Fruit fly (Drosophila melanogaster) whole organism, embryonic: ENCODE results near the gene PhKgamma.

Source experiments
- Aef1 ChIP-seq: fragments of 200-800 bp; sonication (Bioruptor generic); IDR thresholded peaks from 3 replicates; pipeline ENCODE4 v1.3.6; 2022; ENCODE audit warnings: missing biosample characterization, missing genetic modification characterization
- Bdp1 ChIP-seq: fragments of 200-800 bp; sonication (Bioruptor generic); optimal IDR thresholded peaks from 3 replicates; lab custom pipeline; 2016; ENCODE audit warnings: missing biosample characterization, missing genetic modification characterization
- CG10147 ChIP-seq: fragments of 200-800 bp; sonication (Bioruptor generic); optimal IDR thresholded peaks from 2 replicates; lab custom pipeline; 2019; ENCODE audit warnings: missing biosample characterization, mild to moderate bottlenecking, missing genetic modification characterization, moderate library complexity
- CG10321 ChIP-seq: fragments of 200-800 bp; sonication (Bioruptor generic); IDR thresholded peaks from 2 replicates; pipeline ENCODE4 v1.3.6; 2022; ENCODE audit warnings: missing biosample characterization, missing genetic modification characterization
- CG10462 ChIP-seq: fragments of 200-800 bp; sonication (Bioruptor generic); optimal IDR thresholded peaks from 2 replicates; lab custom pipeline; 2016; ENCODE audit warnings: missing biosample characterization, missing genetic modification characterization
- CG12659 ChIP-seq: fragments of 200-800 bp; sonication (Bioruptor generic); optimal IDR thresholded peaks from 3 replicates; lab custom pipeline; 2017; ENCODE audit warnings: mild to moderate bottlenecking, missing biosample characterization, missing genetic modification reagents, missing genetic modification characterization
- CG14965 ChIP-seq: fragments of 200-800 bp; sonication (Bioruptor generic); optimal IDR thresholded peaks from 2 replicates; lab custom pipeline; 2016; ENCODE audit warnings: missing biosample characterization, missing genetic modification characterization, borderline replicate concordance
- CG15269 ChIP-seq: fragments of 200-800 bp; sonication (Bioruptor generic); optimal IDR thresholded peaks from 2 replicates; lab custom pipeline; 2018; ENCODE audit warnings: missing biosample characterization, mild to moderate bottlenecking, missing genetic modification characterization, moderate library complexity
- CG17359 ChIP-seq: fragments of 200-800 bp; sonication (Bioruptor generic); optimal IDR thresholded peaks from 3 replicates; lab custom pipeline; 2018; ENCODE audit warnings: missing biosample characterization, mild to moderate bottlenecking, missing genetic modification characterization, moderate library complexity
- CG30403 ChIP-seq: fragments of 200-800 bp; sonication (Bioruptor generic); optimal IDR thresholded peaks from 3 replicates; lab custom pipeline; 2016; ENCODE audit warnings: missing biosample characterization, missing genetic modification characterization
- CG32532 ChIP-seq: fragments of 200-800 bp; sonication (Bioruptor generic); IDR thresholded peaks from 2 replicates; pipeline ENCODE4 v1.3.6; 2022; ENCODE audit warnings: missing biosample characterization, missing genetic modification characterization
- CG3995 ChIP-seq: fragments of 200-800 bp; sonication (Bioruptor generic); optimal IDR thresholded peaks from 3 replicates; lab custom pipeline; 2016; ENCODE audit warnings: missing biosample characterization, missing genetic modification characterization
- CG4360 ChIP-seq: fragments of 200-800 bp; sonication (Bioruptor generic); IDR thresholded peaks from 2 replicates; pipeline ENCODE4 v1.3.6; 2022; ENCODE audit warnings: missing biosample characterization, missing genetic modification characterization
- CG4404 ChIP-seq: fragments of 200-800 bp; sonication (Bioruptor generic); IDR thresholded peaks from 2 replicates; pipeline ENCODE4 v1.3.6; 2022; ENCODE audit warnings: missing biosample characterization, missing genetic modification characterization
- CG5180 ChIP-seq: fragments of 200-800 bp; sonication (Bioruptor generic); optimal IDR thresholded peaks from 3 replicates; lab custom pipeline; 2017; ENCODE audit warnings: missing biosample characterization, missing genetic modification characterization, mild to moderate bottlenecking, moderate library complexity, missing genetic modification reagents
- CG6689 ChIP-seq: fragments of 200-800 bp; sonication (Bioruptor generic); IDR thresholded peaks from 2 replicates; pipeline ENCODE4 v1.3.6; 2022; ENCODE audit warnings: missing biosample characterization, missing genetic modification characterization
- CG7745 ChIP-seq: fragments of 200-800 bp; sonication (Bioruptor generic); optimal IDR thresholded peaks from 2 replicates; lab custom pipeline; 2018; ENCODE audit warnings: missing biosample characterization, mild to moderate bottlenecking, missing genetic modification characterization, moderate library complexity
- CoRest ChIP-seq: fragments of 200-800 bp; sonication (Bioruptor generic); optimal IDR thresholded peaks from 3 replicates; lab custom pipeline; 2018; ENCODE audit warnings: missing biosample characterization, mild to moderate bottlenecking, missing genetic modification characterization, moderate library complexity
- D19B ChIP-seq: fragments of 200-800 bp; sonication (Bioruptor generic); optimal IDR thresholded peaks from 2 replicates; lab custom pipeline; 2017; ENCODE audit warnings: missing biosample characterization, mild to moderate bottlenecking, missing genetic modification characterization
- Dad ChIP-seq: fragments of 200-800 bp; sonication (Bioruptor generic); optimal IDR thresholded peaks from 3 replicates; lab custom pipeline; 2016; ENCODE audit warnings: missing biosample characterization, missing genetic modification characterization
- Dip3 ChIP-seq: fragments of 200-800 bp; sonication (Bioruptor generic); optimal IDR thresholded peaks from 3 replicates; lab custom pipeline; 2016; ENCODE audit warnings: missing biosample characterization, missing genetic modification characterization
- E2f2 ChIP-seq: fragments of 200-800 bp; sonication (Bioruptor generic); IDR thresholded peaks from 2 replicates; pipeline ENCODE4 v1.3.6; 2022; ENCODE audit warnings: missing biosample characterization, missing genetic modification characterization
- Gug ChIP-seq: fragments of 200-800 bp; sonication (Bioruptor generic); IDR thresholded peaks from 4 replicates; pipeline ENCODE4 v1.3.6; 2022; ENCODE audit warnings: missing biosample characterization, missing genetic modification characterization
- H2.0 ChIP-seq: fragments of 200-800 bp; sonication (Bioruptor generic); IDR thresholded peaks from 2 replicates; pipeline ENCODE4 v1.3.6; 2022; ENCODE audit warnings: missing biosample characterization, missing genetic modification characterization
- HHEX ChIP-seq: fragments of 200-800 bp; sonication (Bioruptor generic); optimal IDR thresholded peaks from 3 replicates; lab custom pipeline; 2017; ENCODE audit warnings: missing biosample characterization, mild to moderate bottlenecking, missing genetic modification characterization, missing genetic modification reagents
- Hey ChIP-seq: fragments of 200-800 bp; sonication (Bioruptor generic); optimal IDR thresholded peaks from 3 replicates; lab custom pipeline; 2018; ENCODE audit warnings: missing biosample characterization, mild to moderate bottlenecking, missing genetic modification characterization
- Hr78 ChIP-seq, 2 experiments: fragments of 200-800 bp in 1 of 2; fragments of >200 bp in 1 of 2; sonication (Bioruptor generic) in 1 of 2; optimal IDR thresholded peaks; 2 replicates each; lab custom pipeline; 2017 to 2019; ENCODE audit warnings: missing biosample characterization in 2 of 2, missing genetic modification characterization in 2 of 2, mild to moderate bottlenecking in 1 of 2, moderate library complexity in 1 of 2
- MESR4 ChIP-seq: fragments of 200-800 bp; sonication (Bioruptor generic); optimal IDR thresholded peaks from 2 replicates; lab custom pipeline; 2018; ENCODE audit warnings: missing biosample characterization, mild to moderate bottlenecking, missing genetic modification characterization, moderate library complexity
- MTF-1 ChIP-seq: fragments of 200-800 bp; sonication (Bioruptor generic); optimal IDR thresholded peaks from 2 replicates; lab custom pipeline; 2018; ENCODE audit warnings: missing biosample characterization, mild to moderate bottlenecking, missing genetic modification characterization, borderline replicate concordance
- Meics ChIP-seq: fragments of 200-800 bp; sonication (Bioruptor generic); optimal IDR thresholded peaks from 2 replicates; lab custom pipeline; 2017; ENCODE audit warnings: missing biosample characterization, mild to moderate bottlenecking, missing genetic modification characterization
- NC2α ChIP-seq: fragments of 200-800 bp; sonication (Bioruptor generic); optimal IDR thresholded peaks from 2 replicates; lab custom pipeline; 2016; ENCODE audit warnings: missing biosample characterization, missing genetic modification characterization
- NFAT ChIP-seq: fragments of 200-800 bp; sonication (Bioruptor generic); IDR thresholded peaks from 2 replicates; pipeline ENCODE4 v1.3.6; 2022; ENCODE audit warnings: missing biosample characterization, missing genetic modification characterization
- Nf-YA ChIP-seq: fragments of 200-800 bp; sonication (Bioruptor generic); IDR thresholded peaks from 2 replicates; pipeline ENCODE4 v1.3.6; 2022; ENCODE audit warnings: missing biosample characterization, missing genetic modification characterization
- Ravus ChIP-seq: fragments of 200-800 bp; sonication (Bioruptor generic); IDR thresholded peaks from 2 replicates; pipeline ENCODE4 v1.3.6; 2022; ENCODE audit warnings: missing biosample characterization, missing genetic modification characterization
- Trl ChIP-seq, 3 experiments: fragments of >200 bp in 2 of 3; fragments of 200-800 bp in 1 of 3; sonication (Bioruptor generic) in 1 of 3; optimal IDR thresholded peaks; 2 replicates in 1 of 3; 3 replicates in 2 of 3; lab custom pipeline; 2016 to 2017; ENCODE audit warnings: missing biosample characterization in 1 of 3, missing genetic modification characterization in 1 of 3
- aop ChIP-seq: fragments of 200-800 bp; sonication (Bioruptor generic); IDR thresholded peaks from 2 replicates; pipeline ENCODE4 v1.3.6; 2022; ENCODE audit warnings: missing biosample characterization, missing genetic modification characterization
- bigmax ChIP-seq: fragments of 200-800 bp; sonication (Bioruptor generic); optimal IDR thresholded peaks from 2 replicates; lab custom pipeline; 2018; ENCODE audit warnings: missing biosample characterization, mild to moderate bottlenecking, missing genetic modification characterization
- ci ChIP-seq: fragments of 200-800 bp; sonication (Bioruptor generic); IDR thresholded peaks from 3 replicates; pipeline ENCODE4 v1.3.6; 2022; ENCODE audit warnings: missing biosample characterization, missing genetic modification characterization
- emc ChIP-seq: fragments of 200-800 bp; sonication (Bioruptor generic); optimal IDR thresholded peaks from 2 replicates; lab custom pipeline; 2016; ENCODE audit warnings: missing biosample characterization, missing genetic modification characterization
- ems ChIP-seq: fragments of 200-800 bp; sonication (Bioruptor generic); optimal IDR thresholded peaks from 3 replicates; lab custom pipeline; 2016; ENCODE audit warnings: missing biosample characterization, missing genetic modification characterization
- fd3F ChIP-seq: fragments of 200-800 bp; sonication (Bioruptor generic); optimal IDR thresholded peaks from 2 replicates; lab custom pipeline; 2018; ENCODE audit warnings: missing biosample characterization, mild to moderate bottlenecking, missing genetic modification characterization, moderate library complexity
- ftz-f1 ChIP-seq: fragments of 200-800 bp; sonication (Bioruptor generic); optimal IDR thresholded peaks from 2 replicates; lab custom pipeline; 2016; ENCODE audit warnings: missing biosample characterization, missing genetic modification characterization
- jing ChIP-seq: fragments of 200-800 bp; sonication (Bioruptor generic); optimal IDR thresholded peaks from 2 replicates; lab custom pipeline; 2018; ENCODE audit warnings: missing biosample characterization, mild to moderate bottlenecking, missing genetic modification characterization
- mam ChIP-seq: fragments of 200-800 bp; sonication (Bioruptor generic); optimal IDR thresholded peaks from 3 replicates; lab custom pipeline; 2016; ENCODE audit warnings: missing biosample characterization, missing genetic modification characterization
- oc ChIP-seq: fragments of 200-800 bp; sonication (Bioruptor generic); optimal IDR thresholded peaks from 2 replicates; lab custom pipeline; 2018; ENCODE audit warnings: missing biosample characterization, mild to moderate bottlenecking, missing genetic modification characterization, moderate library complexity
- p53 ChIP-seq: fragments of 200-800 bp; sonication (Bioruptor generic); optimal IDR thresholded peaks from 2 replicates; lab custom pipeline; 2016; ENCODE audit warnings: missing biosample characterization, missing genetic modification characterization
- prd ChIP-seq, 3 experiments: fragments of >200 bp in 2 of 3; fragments of 200-800 bp in 1 of 3; sonication (Bioruptor generic) in 1 of 3; optimal IDR thresholded peaks in 2 of 3; IDR thresholded peaks in 1 of 3; 2 replicates in 2 of 3; 3 replicates in 1 of 3; pipeline versions ENCODE4 v1.3.6 to Lab custom; 2017 to 2022; ENCODE audit warnings: missing biosample characterization in 1 of 3, missing genetic modification characterization in 1 of 3
- seq ChIP-seq: fragments of 200-800 bp; sonication (Bioruptor generic); IDR thresholded peaks from 2 replicates; pipeline ENCODE4 v1.3.6; 2022; ENCODE audit warnings: missing biosample characterization, missing genetic modification characterization
- stwl ChIP-seq: fragments of 200-800 bp; sonication (Bioruptor generic); optimal IDR thresholded peaks from 3 replicates; lab custom pipeline; 2018; ENCODE audit warnings: missing biosample characterization, mild to moderate bottlenecking, missing genetic modification characterization, moderate library complexity
- unc-4 ChIP-seq: fragments of 200-800 bp; sonication (Bioruptor generic); IDR thresholded peaks from 2 replicates; pipeline ENCODE4 v1.3.6; 2022; ENCODE audit warnings: missing biosample characterization, missing genetic modification characterization; ENCODE audit not compliant: partially characterized antibody

PhKgamma gene

dm6 chrX:11657140-11657539, 37.8 kb upstream of the PhKgamma start (continued):
- TF ChIP-seq CG15269 (tag; lab: Kevin White, UChicago) = peak; percentile 68
- peak; percentile 65 for TF ChIP-seq Meics
- peak; percentile 67 for TF ChIP-seq CoRest (tag; lab: Kevin White, UChicago)
- TF ChIP-seq Bdp1 (GFP tag; lab: Kevin White, UChicago) = no peak
- TF ChIP-seq CG32532 (GFP tag; lab: Robert Waterston, UW) = peak; percentile 67
- TF ChIP-seq MTF-1 (GFP tag; lab: Kevin White, UChicago) = no peak
- peak; percentile 38; the same call in 1 of the 2 replicates for TF ChIP-seq H2.0 (GFP tag; lab: Robert Waterston, UW)
- no peak for TF ChIP-seq MESR4 (GFP tag; lab: Kevin White, UChicago)
- TF ChIP-seq CG10147 = peak; percentile 63
- TF ChIP-seq Trl (optimal IDR thresholded peaks at IDR 0.05; lab: Kevin White, UChicago) = no peak
- TF ChIP-seq Trl (GFP tag; optimal IDR thresholded peaks at IDR 0.05; lab: Kevin White, UChicago) = peak; percentile 21
- no peak for TF ChIP-seq D19B (GFP tag; lab: Kevin White, UChicago)
- no peak for TF ChIP-seq CG5180 (GFP tag; lab: Kevin White, UChicago)
- no peak for TF ChIP-seq Gug (GFP tag; lab: Robert Waterston, UW)
- TF ChIP-seq CG6689 (GFP tag; lab: Robert Waterston, UW) = peak; percentile 42
- TF ChIP-seq seq (GFP tag; lab: Robert Waterston, UW) = 0 out of 2 replicates have a peak, but pooled peaks have one; percentile 26
- peak; percentile 22 for TF ChIP-seq mam (GFP tag; lab: Kevin White, UChicago)
- no peak for TF ChIP-seq bigmax (GFP tag; lab: Kevin White, UChicago)
- peak; percentile 40 for TF ChIP-seq CG12659 (GFP tag; lab: Kevin White, UChicago)
- peak; percentile 46 for TF ChIP-seq HHEX (GFP tag; lab: Kevin White, UChicago)
- 0 out of 2 replicates have a peak, but pooled peaks have one; percentile 9 for TF ChIP-seq CG4404 (GFP tag; lab: Robert Waterston, UW)
- TF ChIP-seq Hr78 (GFP tag; optimal IDR thresholded peaks at IDR 0.05; lab: Kevin White, UChicago) = no peak
- TF ChIP-seq emc (GFP tag; lab: Kevin White, UChicago) = no peak
- peak; percentile 46 for TF ChIP-seq fd3F (GFP tag; lab: Kevin White, UChicago)
- TF ChIP-seq prd (optimal IDR thresholded peaks at IDR 0.05; lab: Kevin White, UChicago) = no peak
- TF ChIP-seq prd (GFP tag; IDR thresholded peaks at IDR 0.05; lab: Robert Waterston, UW) = peak; percentile 60; the same call in 2 of the 3 replicates
- TF ChIP-seq Hey (tag; lab: Kevin White, UChicago) = no peak
- TF ChIP-seq Aef1 (GFP tag; lab: Robert Waterston, UW) = peak; percentile 46
- no peak for TF ChIP-seq aop (GFP tag; lab: Robert Waterston, UW)
- TF ChIP-seq unc-4 = no peak
- no peak for TF ChIP-seq Dip3 (GFP tag; lab: Kevin White, UChicago)
- TF ChIP-seq jing (GFP tag; lab: Kevin White, UChicago) = no peak
- TF ChIP-seq ftz-f1 (GFP tag; lab: Kevin White, UChicago) = no peak
- no peak for TF ChIP-seq stwl (tag; lab: Kevin White, UChicago)
- no peak for TF ChIP-seq p53
- TF ChIP-seq NC2α (GFP tag; lab: Kevin White, UChicago) = no peak
- no peak for TF ChIP-seq CG4360 (GFP tag; lab: Robert Waterston, UW)
- TF ChIP-seq Dad = no peak
- TF ChIP-seq CG10462 (GFP tag; lab: Kevin White, UChicago) = no peak
- TF ChIP-seq ci = peak; percentile 52; the same call in 1 of the 3 replicates
- no peak for TF ChIP-seq Nf-YA
- TF ChIP-seq ems = peak; percentile 6
- TF ChIP-seq CG3995 (GFP tag; lab: Kevin White, UChicago) = no peak
- TF ChIP-seq CG7745 (tag; lab: Kevin White, UChicago) = no peak
- no peak for TF ChIP-seq CG10321
- TF ChIP-seq E2f2 = peak; percentile 26; the same call in 1 of the 2 replicates
- TF ChIP-seq CG14965 (GFP tag; lab: Kevin White, UChicago) = no peak
- peak; percentile 36 for TF ChIP-seq oc
- TF ChIP-seq Ravus = no peak
- no peak for TF ChIP-seq NFAT
- TF ChIP-seq CG30403 (GFP tag; lab: Kevin White, UChicago) = peak; percentile 59
- TF ChIP-seq CG17359 (tag; lab: Kevin White, UChicago) = peak; percentile 66
